Worm (Caenorhabditis elegans): ENCODE data around the gene gst-20.

DNA sequence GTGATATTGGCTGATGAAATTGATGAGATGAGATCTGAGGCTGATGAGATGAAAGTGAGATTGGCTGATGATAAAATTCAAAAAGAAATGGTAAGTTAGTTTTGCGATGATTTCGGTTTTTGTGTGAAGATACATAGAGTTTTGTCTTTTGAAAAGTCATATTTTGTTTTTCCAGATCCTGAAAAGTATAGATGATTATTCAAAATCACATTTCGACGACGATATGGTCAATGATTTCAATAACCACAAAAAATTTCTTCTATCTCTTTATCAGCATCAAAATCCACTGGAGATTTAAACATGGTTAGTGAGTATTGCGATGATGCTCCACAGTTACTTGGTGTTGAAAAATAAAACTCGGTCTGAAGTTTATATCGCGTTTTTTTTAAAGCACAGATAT, 8.7 kb downstream of the gst-20 start, which contains the start of gene csp-1:
- TF ChIP-seq dmd-4 (tag; optimal IDR thresholded peaks at IDR 0.05; ENCODE audit: borderline replicate concordance) = no peak
- TF ChIP-seq pqm-1 (tag; optimal IDR thresholded peaks at IDR 0.05) = no peak
- no peak for TF ChIP-seq fkh-10 (GFP tag; optimal IDR thresholded peaks at IDR 0.05)
- TF ChIP-seq C08G9.2 (tag; optimal IDR thresholded peaks at IDR 0.05) = no peak
- TF ChIP-seq Y22D7AL.16 (tag; optimal IDR thresholded peaks at IDR 0.05) = no peak
- TF ChIP-seq ama-1 (optimal IDR thresholded peaks at IDR 0.05) = no peak
- TF ChIP-seq pag-3 (tag; optimal IDR thresholded peaks at IDR 0.05; ENCODE audit: borderline replicate concordance) = no peak
- no peak for TF ChIP-seq ceh-19 (GFP tag; optimal IDR thresholded peaks at IDR 0.05)
- TF ChIP-seq ceh-24 (tag; optimal IDR thresholded peaks at IDR 0.05) = no peak
